Worm (Caenorhabditis elegans) whole organism, dauer: Measurements from ENCODE around the gene ZK1010.4.

Experiments used
- unc-62 ChIP-seq: sonication (generic microtip); optimal IDR thresholded peaks from 2 replicates; lab custom pipeline; 2017; ENCODE audit warnings: missing biosample characterization, missing genetic modification reagents, missing genetic modification characterization

ZK1010.4 gene

DNA sequence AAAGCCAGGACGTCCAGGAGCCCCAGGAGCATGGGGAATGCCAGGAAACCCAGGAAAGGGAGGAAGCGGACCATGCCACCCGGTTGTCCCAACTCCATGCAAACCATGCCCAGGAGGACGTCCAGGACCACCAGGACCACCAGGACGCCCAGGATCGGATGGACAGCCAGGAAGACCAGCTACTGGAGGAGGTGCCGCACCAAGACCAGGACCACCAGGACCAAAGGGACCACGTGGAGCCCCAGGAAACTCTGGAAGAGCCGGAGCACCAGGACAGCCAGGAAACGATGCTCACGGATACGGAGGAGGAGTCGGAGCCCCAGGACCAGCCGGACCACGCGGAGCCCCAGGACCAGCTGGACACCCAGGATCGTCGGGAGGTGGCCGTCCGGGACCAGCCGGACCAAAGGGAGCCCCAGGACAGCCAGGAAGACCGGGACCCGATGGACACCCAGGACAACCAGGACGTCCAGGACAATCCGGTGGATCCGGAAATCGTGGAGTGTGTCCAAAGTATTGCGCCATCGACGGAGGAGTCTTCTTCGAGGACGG lies 38.8 kb downstream of the ZK1010.4 start:
- no peak for TF ChIP-seq unc-62 (GFP tag; lab: Kevin White, UChicago)

ce11 chrIII:13020741-13021140 lies 39.9 kb downstream of the ZK1010.4 start, which contains the start of gene cyp-13A11:
Gene cyp-13A11 (plus strand): TSS chrIII:13021006.
- no peak for TF ChIP-seq unc-62 (GFP tag; lab: Kevin White, UChicago)

DNA sequence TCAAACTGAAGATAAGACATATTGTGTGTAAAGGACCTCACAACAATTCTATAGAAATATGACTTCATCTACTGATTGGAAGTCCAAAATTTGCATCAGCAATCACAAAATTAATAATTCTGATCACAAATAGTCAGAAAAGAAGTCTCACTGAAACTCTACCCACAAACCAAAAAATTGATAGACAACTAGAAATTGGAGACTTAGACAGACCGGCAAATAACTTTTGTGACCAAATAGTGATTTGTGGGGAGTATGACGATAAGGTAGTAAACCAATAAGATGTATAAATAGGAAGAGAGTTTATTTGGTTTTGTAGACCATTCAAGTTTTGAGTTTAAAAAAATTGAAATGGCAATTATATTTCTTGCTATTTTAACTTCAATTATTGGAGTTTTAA lies 43.4 kb downstream of the ZK1010.4 start, which contains the start of gene cyp-13A12:
cyp-13A12 (plus strand) TSS at position 267 of the 400 bp plus-strand sequence.
- no peak for TF ChIP-seq unc-62 (GFP tag; lab: Kevin White, UChicago)

ce11 chrIII:13027949-13028348 lies 47.1 kb downstream of the ZK1010.4 start:
- no peak for TF ChIP-seq unc-62 (GFP tag; lab: Kevin White, UChicago)

- no peak for TF ChIP-seq unc-62 (GFP tag; lab: Kevin White, UChicago)
Observed at ce11 chrIII:13029608-13030007, 48.7 kb downstream of the ZK1010.4 start, which contains the start of gene F14F7.4. Gene F14F7.4 (minus strand): TSS chrIII:13029708.

DNA sequence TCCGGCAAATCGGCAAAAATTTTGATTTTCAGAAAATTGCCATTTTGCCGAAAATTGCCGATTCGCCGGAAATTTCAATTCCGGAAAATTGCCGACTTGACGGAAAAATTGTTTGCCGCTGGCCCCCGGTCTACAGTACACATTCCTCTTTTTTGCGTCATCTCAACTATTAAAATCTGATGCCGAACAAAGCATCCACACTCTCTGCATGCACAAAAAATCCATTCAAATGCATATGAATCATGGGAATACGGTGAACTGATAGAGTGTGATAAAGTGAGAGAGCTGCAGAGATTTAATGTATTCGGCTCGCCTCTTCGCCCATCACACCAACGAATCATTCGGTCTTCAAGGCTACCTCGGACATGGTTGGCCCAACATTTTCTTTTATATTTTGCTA lies 49.7 kb downstream of the ZK1010.4 start, which contains the start of gene F14F7.7:
F14F7.7 (plus strand) TSS at position 354 of the 400 bp plus-strand sequence.
- TF ChIP-seq unc-62 (GFP tag; lab: Kevin White, UChicago): no peak

ce11 chrIII:13031701-13032100 lies 50.8 kb downstream of the ZK1010.4 start, which contains the start of gene F14F7.5:
Gene F14F7.5 (plus strand): TSS chrIII:13032001.
- TF ChIP-seq unc-62 (GFP tag; lab: Kevin White, UChicago): no peak

- TF ChIP-seq unc-62 (GFP tag; lab: Kevin White, UChicago): no peak
Observed at ce11 chrIII:13032429-13033018, 51.7 kb downstream of the ZK1010.4 start.
